Worm (Caenorhabditis elegans): ENCODE measurements around the gene nse-4.
A peak's percentile ranks its signal among the peaks of the same experiment; 100 is the strongest.

The nse-4 gene

DNA sequence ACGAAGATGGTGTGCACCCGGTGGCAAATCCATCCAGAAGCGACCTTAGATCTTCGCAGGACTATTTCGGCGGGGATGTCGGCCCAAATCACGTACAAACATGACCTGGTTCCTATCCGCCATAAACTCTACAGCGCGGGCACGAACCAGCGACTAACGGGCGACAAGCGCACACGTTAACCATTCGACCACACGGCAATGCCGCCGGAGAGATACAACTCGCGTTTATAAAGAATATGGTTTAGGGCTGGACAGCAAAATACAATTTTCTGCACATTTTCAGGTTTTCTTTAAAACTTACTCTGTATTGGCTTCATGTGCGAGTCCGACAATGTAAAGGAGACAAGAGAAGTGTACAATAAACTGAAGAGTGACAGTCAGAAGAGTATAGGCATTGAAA, 6.6 kb upstream of the nse-4 start:
- TF ChIP-seq mdl-1 (tag; optimal IDR thresholded peaks at IDR 0.05), result no peak
- peak; percentile 46 for TF ChIP-seq zag-1 (tag; optimal IDR thresholded peaks at IDR 0.05)
- TF ChIP-seq fos-1 (tag; optimal IDR thresholded peaks at IDR 0.05), result peak; percentile 21
- peak; percentile 61 for TF ChIP-seq ama-1 (optimal IDR thresholded peaks at IDR 0.05)
- TF ChIP-seq gmeb-1 (tag; optimal IDR thresholded peaks at IDR 0.05), result peak; percentile 54
- peak; percentile 74 for TF ChIP-seq sma-3 (GFP tag; optimal IDR thresholded peaks at IDR 0.05)
- peak; percentile 77 for TF ChIP-seq Y55F3AM.14 (GFP tag; optimal IDR thresholded peaks at IDR 0.05)
- peak; percentile 54 for TF ChIP-seq egl-27 (tag; optimal IDR thresholded peaks at IDR 0.05)
- peak; percentile 71 for TF ChIP-seq lin-13 (GFP tag; optimal IDR thresholded peaks at IDR 0.05)
- peak; percentile 17 for TF ChIP-seq nhr-77 (tag; optimal IDR thresholded peaks at IDR 0.05)
- peak; percentile 40 for TF ChIP-seq snpc-4 (tag; optimal IDR thresholded peaks at IDR 0.05)
- TF ChIP-seq unc-62 (GFP tag; optimal IDR thresholded peaks at IDR 0.05), result no peak
- no peak for TF ChIP-seq lin-39 (tag; optimal IDR thresholded peaks at IDR 0.05)
- peak; percentile 38 for TF ChIP-seq lin-11 (tag; optimal IDR thresholded peaks at IDR 0.05)
- TF ChIP-seq sma-9 (GFP tag; optimal IDR thresholded peaks at IDR 0.05), result peak; percentile 86
- TF ChIP-seq sma-9 (tag; optimal IDR thresholded peaks at IDR 0.05), result no peak
- TF ChIP-seq F13H6.1 (tag; optimal IDR thresholded peaks at IDR 0.05), result peak; percentile 60
- TF ChIP-seq aly-2 (tag; optimal IDR thresholded peaks at IDR 0.05), result no peak
- peak; percentile 70 for TF ChIP-seq C34F6.9 (tag; optimal IDR thresholded peaks at IDR 0.05)
- peak; percentile 65 for TF ChIP-seq nhr-25 (tag; optimal IDR thresholded peaks at IDR 0.05)
- TF ChIP-seq nhr-21 (tag; optimal IDR thresholded peaks at IDR 0.05), result peak; percentile 50
- peak; percentile 38 for TF ChIP-seq unc-55 (GFP tag; optimal IDR thresholded peaks at IDR 0.05)
- peak; percentile 12 for TF ChIP-seq nhr-23 (tag; optimal IDR thresholded peaks at IDR 0.05)
- peak; percentile 25 for TF ChIP-seq ceh-16 (tag; optimal IDR thresholded peaks at IDR 0.05)
- peak; percentile 68 for TF ChIP-seq ztf-4 (tag; optimal IDR thresholded peaks at IDR 0.05)
- peak; percentile 79 for TF ChIP-seq nhr-129 (tag; optimal IDR thresholded peaks at IDR 0.05)
- peak; percentile 28 for TF ChIP-seq crh-2 (tag; optimal IDR thresholded peaks at IDR 0.05)
- peak; percentile 17 for TF ChIP-seq nhr-11 (tag; optimal IDR thresholded peaks at IDR 0.05)
- no peak for TF ChIP-seq nhr-12 (tag; optimal IDR thresholded peaks at IDR 0.05)
- TF ChIP-seq lsy-2 (tag; optimal IDR thresholded peaks at IDR 0.05), result peak; percentile 32 to 56
- no peak for TF ChIP-seq blmp-1 (tag; optimal IDR thresholded peaks at IDR 0.05; ENCODE audit: insufficient read depth)
- TF ChIP-seq elt-1 (tag; optimal IDR thresholded peaks at IDR 0.05), result no peak

DNA sequence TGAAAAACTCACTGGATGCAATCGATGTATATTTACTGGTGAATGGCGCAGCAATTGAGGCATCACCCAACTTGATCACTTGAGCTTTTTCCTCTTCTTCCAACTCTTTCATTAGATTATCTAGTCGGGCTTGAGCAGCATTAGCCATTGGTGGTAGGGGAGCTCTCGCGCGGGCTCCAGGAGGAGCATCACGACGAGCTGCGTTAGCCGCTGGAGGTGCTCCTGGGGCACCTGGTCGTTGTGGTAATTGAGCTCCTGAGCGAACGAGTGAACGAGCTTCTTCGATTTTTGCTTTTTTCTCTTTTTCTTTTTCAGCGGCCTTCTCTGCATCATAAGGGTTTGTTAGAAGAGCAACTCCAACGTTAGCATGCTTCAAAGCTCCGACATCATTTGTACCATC, 5.6 kb upstream of the nse-4 start:
- TF ChIP-seq lin-13 (GFP tag; optimal IDR thresholded peaks at IDR 0.05) (no peak), nhr-11 (tag; optimal IDR thresholded peaks at IDR 0.05) (no peak), nhr-23 (tag; optimal IDR thresholded peaks at IDR 0.05) (no peak), snpc-4 (tag; optimal IDR thresholded peaks at IDR 0.05) (no peak), ZK546.5 (tag; optimal IDR thresholded peaks at IDR 0.05) (no peak), lsy-2 (tag; optimal IDR thresholded peaks at IDR 0.05) (no peak), nhr-129 (tag; optimal IDR thresholded peaks at IDR 0.05) (no peak), C34F6.9 (tag; optimal IDR thresholded peaks at IDR 0.05) (no peak), crh-2 (tag; optimal IDR thresholded peaks at IDR 0.05) (no peak), peb-1 (tag; optimal IDR thresholded peaks at IDR 0.05) (no peak), zag-1 (tag; optimal IDR thresholded peaks at IDR 0.05) (no peak), ztf-4 (tag; optimal IDR thresholded peaks at IDR 0.05) (no peak), sem-4 (tag; optimal IDR thresholded peaks at IDR 0.05) (no peak)

DNA sequence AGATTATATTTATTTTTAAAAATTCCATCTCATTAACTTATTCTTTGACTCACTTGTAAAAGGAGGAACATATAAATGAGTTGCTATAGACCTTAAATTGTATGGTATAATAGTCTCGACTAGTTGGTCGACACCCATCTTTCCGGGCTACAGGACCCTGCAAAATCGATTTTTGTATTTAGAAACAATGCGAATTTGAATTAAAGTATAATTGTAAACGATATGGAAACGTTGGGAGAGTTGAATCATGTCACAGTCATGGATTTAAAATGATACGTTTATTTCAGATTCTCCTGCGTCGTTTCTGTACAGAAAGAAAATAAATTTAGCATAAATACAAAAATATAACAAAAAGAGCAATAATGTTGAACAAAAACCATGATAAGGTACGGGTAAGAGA, 1.6 kb upstream of the nse-4 start, which contains the start of gene catp-8:
TSS of gene catp-8 (minus strand) at position 157 of the 400 bp plus-strand sequence.
- TF ChIP-seq ztf-4 (tag; optimal IDR thresholded peaks at IDR 0.05) (peak; percentile 8), ama-1 (optimal IDR thresholded peaks at IDR 0.05) (peak; percentile 57), nhr-77 (tag; optimal IDR thresholded peaks at IDR 0.05) (no peak)

DNA sequence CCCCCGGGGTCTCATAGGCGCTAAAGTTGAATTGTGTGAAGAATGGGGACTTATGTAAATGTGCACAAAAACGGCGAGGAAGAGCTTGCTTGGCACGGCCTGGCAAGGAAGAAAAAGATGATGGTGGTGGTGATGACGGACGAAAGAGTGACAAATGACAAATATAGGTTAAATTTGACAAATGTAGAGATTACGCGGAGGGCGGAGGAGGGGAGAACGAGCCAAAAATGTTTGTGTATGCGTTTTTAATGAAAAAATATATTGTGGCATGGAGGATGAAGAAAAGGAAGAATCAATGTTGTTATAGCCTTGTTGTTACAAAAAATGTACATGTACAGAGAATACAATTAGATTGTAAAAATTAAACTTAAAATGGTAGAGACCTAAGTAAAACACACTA, 6.2 kb downstream of the nse-4 start:
- TF ChIP-seq mab-5 (tag; optimal IDR thresholded peaks at IDR 0.05) (peak; percentile 32), nhr-11 (tag; optimal IDR thresholded peaks at IDR 0.05) (no peak)

All from whole organism, L2 larva.